Fruit fly (Drosophila melanogaster) whole organism, embryonic: ENCODE data around the gene TH1.

Experiments
- Awh ChIP-seq: fragments of 200-800 bp; sonication (Bioruptor generic); IDR thresholded peaks from 2 replicates; pipeline ENCODE4, ENCODE4 v1.3.6; 2022; ENCODE audit warnings: missing biosample characterization, missing genetic modification characterization
- CG1024 ChIP-seq: fragments of 200-800 bp; sonication (Bioruptor generic); IDR thresholded peaks from 2 replicates; pipeline ENCODE4 v1.3.6; 2022; ENCODE audit warnings: missing biosample characterization, missing genetic modification characterization
- CG10267 ChIP-seq: fragments of 200-800 bp; sonication (Bioruptor generic); optimal IDR thresholded peaks from 2 replicates; lab custom pipeline; 2018; ENCODE audit warnings: missing biosample characterization, mild to moderate bottlenecking, missing genetic modification characterization, moderate library complexity
- CG11695 ChIP-seq: fragments of 200-800 bp; sonication (Bioruptor generic); IDR thresholded peaks from 3 replicates; pipeline ENCODE4 v1.3.6; 2022; ENCODE audit warnings: missing biosample characterization, missing genetic modification characterization
- CG12155 ChIP-seq: fragments of 200-800 bp; sonication (Bioruptor generic); optimal IDR thresholded peaks from 3 replicates; lab custom pipeline; 2016; ENCODE audit warnings: missing biosample characterization, missing genetic modification characterization
- CG13424 ChIP-seq: fragments of 200-800 bp; sonication (Bioruptor generic); optimal IDR thresholded peaks from 2 replicates; lab custom pipeline; 2019; ENCODE audit warnings: missing biosample characterization, mild to moderate bottlenecking, missing genetic modification characterization, moderate library complexity
- CG15479 ChIP-seq: fragments of 200-800 bp; sonication (Bioruptor generic); optimal IDR thresholded peaks from 3 replicates; lab custom pipeline; 2019; ENCODE audit warnings: missing biosample characterization, mild to moderate bottlenecking, missing genetic modification characterization, moderate library complexity
- CG15514 ChIP-seq: fragments of 200-800 bp; sonication (Bioruptor generic); optimal IDR thresholded peaks from 3 replicates; lab custom pipeline; 2017; ENCODE audit warnings: missing biosample characterization, missing genetic modification characterization, mild to moderate bottlenecking, moderate library complexity, missing genetic modification reagents
- CG1603 ChIP-seq: fragments of 200-800 bp; sonication (Bioruptor generic); optimal IDR thresholded peaks from 2 replicates; lab custom pipeline; 2019; ENCODE audit warnings: missing biosample characterization, mild to moderate bottlenecking, missing genetic modification characterization, moderate library complexity
- CG16779 ChIP-seq: fragments of 200-800 bp; sonication (Bioruptor generic); IDR thresholded peaks from 2 replicates; pipeline ENCODE4 v1.3.6; 2022; ENCODE audit warnings: missing biosample characterization, missing genetic modification characterization
- CG17186 ChIP-seq: fragments of 200-800 bp; sonication (Bioruptor generic); optimal IDR thresholded peaks from 3 replicates; lab custom pipeline; 2017; ENCODE audit warnings: missing biosample characterization, missing genetic modification reagents, missing genetic modification characterization
- CG17802 ChIP-seq: fragments of 200-800 bp; sonication (Bioruptor generic); optimal IDR thresholded peaks from 2 replicates; lab custom pipeline; 2018; ENCODE audit warnings: missing biosample characterization, mild to moderate bottlenecking, missing genetic modification characterization, moderate library complexity
- CG18011 ChIP-seq: fragments of 200-800 bp; sonication (Bioruptor generic); optimal IDR thresholded peaks from 2 replicates; lab custom pipeline; 2017; ENCODE audit warnings: missing biosample characterization, missing genetic modification characterization, mild to moderate bottlenecking, moderate library complexity, missing genotype
- CG2120 ChIP-seq: fragments of 200-800 bp; sonication (Bioruptor generic); optimal IDR thresholded peaks from 3 replicates; lab custom pipeline; 2016; ENCODE audit warnings: missing biosample characterization, missing genetic modification characterization
- CG30431 ChIP-seq: fragments of 200-800 bp; sonication (Bioruptor generic); optimal IDR thresholded peaks from 2 replicates; lab custom pipeline; 2017; ENCODE audit warnings: missing biosample characterization, missing genetic modification characterization
- CG3065 ChIP-seq: fragments of 200-800 bp; sonication (Bioruptor generic); optimal IDR thresholded peaks from 2 replicates; lab custom pipeline; 2016; ENCODE audit warnings: missing biosample characterization, missing genetic modification characterization
- CG33213 ChIP-seq: fragments of 200-800 bp; sonication (Bioruptor generic); optimal IDR thresholded peaks from 3 replicates; lab custom pipeline; 2016; ENCODE audit warnings: missing biosample characterization, missing genetic modification characterization
- CG4404 ChIP-seq: fragments of 200-800 bp; sonication (Bioruptor generic); IDR thresholded peaks from 2 replicates; pipeline ENCODE4 v1.3.6; 2022; ENCODE audit warnings: missing biosample characterization, missing genetic modification characterization
- CG4820 ChIP-seq: fragments of 200-800 bp; sonication (Bioruptor generic); optimal IDR thresholded peaks from 3 replicates; lab custom pipeline; 2016; ENCODE audit warnings: missing biosample characterization, missing genetic modification characterization
- CG6689 ChIP-seq: fragments of 200-800 bp; sonication (Bioruptor generic); IDR thresholded peaks from 2 replicates; pipeline ENCODE4 v1.3.6; 2022; ENCODE audit warnings: missing biosample characterization, missing genetic modification characterization
- CG7745 ChIP-seq: fragments of 200-800 bp; sonication (Bioruptor generic); optimal IDR thresholded peaks from 2 replicates; lab custom pipeline; 2018; ENCODE audit warnings: missing biosample characterization, mild to moderate bottlenecking, missing genetic modification characterization, moderate library complexity
- CG9932 ChIP-seq: fragments of 200-800 bp; sonication (Bioruptor generic); IDR thresholded peaks from 2 replicates; pipeline ENCODE4 v1.3.6; 2022; ENCODE audit warnings: missing biosample characterization, missing genetic modification characterization
- Chrac-16 ChIP-seq: fragments of 200-800 bp; sonication (Bioruptor generic); optimal IDR thresholded peaks from 3 replicates; lab custom pipeline; 2016; ENCODE audit warnings: missing biosample characterization, missing genetic modification characterization
- ERR ChIP-seq: fragments of 200-800 bp; sonication (Bioruptor generic); optimal IDR thresholded peaks from 2 replicates; lab custom pipeline; 2016; ENCODE audit warnings: missing biosample characterization, missing genetic modification characterization
- Hmx ChIP-seq: fragments of 200-800 bp; sonication (Bioruptor generic); optimal IDR thresholded peaks from 2 replicates; lab custom pipeline; 2016; ENCODE audit warnings: missing biosample characterization, missing genetic modification characterization
- Hr78 ChIP-seq, 2 experiments: fragments of 200-800 bp in 1 of 2; fragments of >200 bp in 1 of 2; sonication (Bioruptor generic) in 1 of 2; optimal IDR thresholded peaks; 2 replicates each; lab custom pipeline; 2017 to 2019; ENCODE audit warnings: missing biosample characterization in 2 of 2, missing genetic modification characterization in 2 of 2, mild to moderate bottlenecking in 1 of 2, moderate library complexity in 1 of 2
- NFAT ChIP-seq: fragments of 200-800 bp; sonication (Bioruptor generic); IDR thresholded peaks from 2 replicates; pipeline ENCODE4 v1.3.6; 2022; ENCODE audit warnings: missing biosample characterization, missing genetic modification characterization
- Nf-YA ChIP-seq: fragments of 200-800 bp; sonication (Bioruptor generic); IDR thresholded peaks from 2 replicates; pipeline ENCODE4 v1.3.6; 2022; ENCODE audit warnings: missing biosample characterization, missing genetic modification characterization
- Opbp ChIP-seq: fragments of 200-800 bp; sonication (Bioruptor generic); IDR thresholded peaks from 3 replicates; pipeline ENCODE4 v1.3.6; 2022; ENCODE audit warnings: missing biosample characterization, missing genetic modification characterization; ENCODE audit not compliant: partially characterized antibody
- Sox100B ChIP-seq: fragments of 200-800 bp; sonication (Bioruptor generic); optimal IDR thresholded peaks from 3 replicates; lab custom pipeline; 2018; ENCODE audit warnings: missing biosample characterization, mild to moderate bottlenecking, missing genetic modification characterization
- Sry-δ ChIP-seq: fragments of 200-800 bp; sonication (Bioruptor generic); optimal IDR thresholded peaks from 2 replicates; lab custom pipeline; 2016; ENCODE audit warnings: missing biosample characterization, missing genetic modification characterization
- Usf ChIP-seq: fragments of 200-800 bp; sonication (Bioruptor generic); optimal IDR thresholded peaks from 2 replicates; lab custom pipeline; 2017; ENCODE audit warnings: missing genotype, missing biosample characterization, missing genetic modification characterization
- bbx ChIP-seq: fragments of 200-800 bp; sonication (Bioruptor generic); IDR thresholded peaks from 2 replicates; pipeline ENCODE4 v1.3.6; 2022; ENCODE audit warnings: missing biosample characterization, missing genetic modification characterization; ENCODE audit not compliant: partially characterized antibody
- gfzf ChIP-seq: fragments of 200-800 bp; sonication (Bioruptor generic); optimal IDR thresholded peaks from 2 replicates; lab custom pipeline; 2016; ENCODE audit warnings: missing biosample characterization, mild to moderate bottlenecking, missing genetic modification characterization, moderate library complexity
- luna ChIP-seq: fragments of 200-800 bp; sonication (Bioruptor generic); optimal IDR thresholded peaks from 2 replicates; lab custom pipeline; 2016; ENCODE audit warnings: missing biosample characterization, missing genetic modification characterization
- pfk ChIP-seq: fragments of 200-800 bp; sonication (Bioruptor generic); optimal IDR thresholded peaks from 2 replicates; lab custom pipeline; 2018; ENCODE audit warnings: missing biosample characterization, mild to moderate bottlenecking, missing genetic modification characterization, moderate library complexity
- pita ChIP-seq: fragments of 200-800 bp; sonication (Bioruptor generic); optimal IDR thresholded peaks from 2 replicates; lab custom pipeline; 2017; ENCODE audit warnings: missing biosample characterization, mild to moderate bottlenecking, missing genetic modification characterization
- pnt ChIP-seq: fragments of 200-800 bp; sonication (Bioruptor generic); optimal IDR thresholded peaks from 3 replicates; lab custom pipeline; 2016; ENCODE audit warnings: missing biosample characterization, missing genetic modification characterization
- pum ChIP-seq: fragments of 200-800 bp; sonication (Bioruptor generic); optimal IDR thresholded peaks from 2 replicates; lab custom pipeline; 2016; ENCODE audit warnings: missing biosample characterization, missing genetic modification characterization
- sens ChIP-seq: fragments of 200-800 bp; sonication (Bioruptor generic); peaks from one replicate; lab custom pipeline; 2016; ENCODE audit warnings: missing biosample characterization, missing genetic modification characterization
- sr ChIP-seq: fragments of 200-800 bp; sonication (Bioruptor generic); IDR thresholded peaks from 3 replicates; pipeline ENCODE4 v1.3.6; 2022; ENCODE audit warnings: missing biosample characterization, missing genetic modification characterization
- tgo ChIP-seq: fragments of 200-800 bp; sonication (Bioruptor generic); IDR thresholded peaks from 3 replicates; pipeline ENCODE4 v1.3.6; 2022; ENCODE audit warnings: missing biosample characterization, missing genetic modification characterization
- tio ChIP-seq: fragments of 200-800 bp; sonication (Bioruptor generic); optimal IDR thresholded peaks from 2 replicates; lab custom pipeline; 2017; ENCODE audit warnings: missing biosample characterization, missing genetic modification characterization, inconsistent platforms
- toy ChIP-seq: fragments of 200-800 bp; sonication (Bioruptor generic); IDR thresholded peaks from 2 replicates; pipeline ENCODE4 v1.3.6; 2022; ENCODE audit warnings: missing biosample characterization, missing genetic modification characterization
- vnd ChIP-seq: fragments of 200-800 bp; sonication (Bioruptor generic); IDR thresholded peaks from 3 replicates; pipeline ENCODE4 v1.3.6; 2022; ENCODE audit warnings: missing biosample characterization, missing genetic modification characterization; ENCODE audit not compliant: partially characterized antibody
- wdn ChIP-seq: fragments of 200-800 bp; sonication (Bioruptor generic); IDR thresholded peaks from 2 replicates; pipeline ENCODE4 v1.3.6; 2022; ENCODE audit warnings: missing biosample characterization, missing genetic modification characterization
- wor ChIP-seq: fragments of 200-800 bp; sonication (Bioruptor generic); IDR thresholded peaks from 2 replicates; pipeline ENCODE4 v1.3.6; 2022; ENCODE audit warnings: missing biosample characterization, missing genetic modification characterization
- zfh1 ChIP-seq: fragments of 200-800 bp; sonication (Bioruptor generic); IDR thresholded peaks from 3 replicates; pipeline ENCODE4 v1.3.6; 2022; ENCODE audit warnings: missing biosample characterization, missing genetic modification characterization
- zfh2 ChIP-seq: fragments of 200-800 bp; sonication (Bioruptor generic); optimal IDR thresholded peaks from 2 replicates; lab custom pipeline; 2016; ENCODE audit warnings: missing biosample characterization, missing genetic modification characterization

Gene TH1

dm6 chrX:16383667-16384515, 7.3 kb downstream of the TH1 start (continued):
- TF ChIP-seq sens (GFP tag; lab: Kevin White, UChicago) (peak; percentile 92), CG18011 (GFP tag; lab: Kevin White, UChicago) (peak; percentile 13), pnt (GFP tag; lab: Kevin White, UChicago) (no peak), CG2120 (GFP tag; lab: Kevin White, UChicago) (peak; percentile 76), CG7745 (tag; lab: Kevin White, UChicago) (peak; percentile 79), CG17802 (tag; lab: Kevin White, UChicago) (no peak), CG4820 (GFP tag; lab: Kevin White, UChicago) (peak; percentile 4), zfh1 (GFP tag; lab: Robert Waterston, UW) (0 out of 3 replicates have a peak, but pooled peaks have one; percentile 44), tgo (GFP tag; lab: Robert Waterston, UW) (no peak), CG15479 (GFP tag; lab: Kevin White, UChicago) (peak; percentile 67), Nf-YA (peak; percentile 32; the same call in 1 of the 2 replicates), tio (GFP tag; lab: Kevin White, UChicago) (no peak), ERR (GFP tag; lab: Kevin White, UChicago) (peak; percentile 27), luna (GFP tag; lab: Kevin White, UChicago) (peak; percentile 68), CG4404 (GFP tag; lab: Robert Waterston, UW) (no peak), Sox100B (peak; percentile 85), Awh (GFP tag; lab: Robert Waterston, UW) (peak; percentile 81), CG12155 (GFP tag; lab: Kevin White, UChicago) (peak; percentile 24), CG1603 (tag; lab: Kevin White, UChicago) (no peak), bbx (GFP tag; lab: Robert Waterston, UW) (no peak), Usf (GFP tag; lab: Kevin White, UChicago) (no peak), pfk (GFP tag; lab: Kevin White, UChicago) (peak; percentile 73), Opbp (GFP tag; lab: Robert Waterston, UW) (no peak), Hmx (peak; percentile 1), pita (GFP tag; lab: Kevin White, UChicago) (no peak), CG11695 (GFP tag; lab: Robert Waterston, UW) (peak; percentile 80), toy (GFP tag; lab: Robert Waterston, UW) (no peak; the same call in 1 of the 2 replicates), vnd (no peak), CG6689 (GFP tag; lab: Robert Waterston, UW) (no peak), CG30431 (GFP tag; lab: Kevin White, UChicago) (no peak), Chrac-16 (no peak), Sry-δ (GFP tag; lab: Kevin White, UChicago) (peak; percentile 11), NFAT (GFP tag; lab: Robert Waterston, UW) (no peak; the same call in 1 of the 2 replicates), CG17186 (GFP tag; lab: Kevin White, UChicago) (no peak), Hr78 (GFP tag; optimal IDR thresholded peaks at IDR 0.05; lab: Kevin White, UChicago) (peak in 1 of 2 experiments; percentile 13), zfh2 (GFP tag; lab: Kevin White, UChicago) (no peak), wdn (GFP tag; lab: Robert Waterston, UW) (peak; percentile 47; the same call in 1 of the 2 replicates), CG15514 (GFP tag; lab: Kevin White, UChicago) (peak; percentile 85), CG3065 (peak; percentile 40), CG13424 (tag; lab: Kevin White, UChicago) (peak; percentile 72), pum (no peak), sr (GFP tag; lab: Robert Waterston, UW) (no peak), gfzf (GFP tag; lab: Kevin White, UChicago) (no peak), CG9932 (GFP tag; lab: Robert Waterston, UW) (no peak; the same call in 1 of the 2 replicates), wor (GFP tag; lab: Robert Waterston, UW) (no peak), CG1024 (peak; percentile 32; the same call in 1 of the 2 replicates), CG33213 (peak; percentile 45), CG10267 (tag; lab: Kevin White, UChicago) (peak; percentile 32), CG16779 (peak; percentile 70; the same call in 1 of the 2 replicates)
